Fruit fly (Drosophila melanogaster): ENCODE data around the gene CG12237.
A peak's percentile ranks its signal among the peaks of the same experiment; 100 is the strongest.

- TF ChIP-seq CG11902 (GFP tag; optimal IDR thresholded peaks at IDR 0.05) = no peak
- no peak for TF ChIP-seq Eip75B (GFP tag; optimal IDR thresholded peaks at IDR 0.05)
- TF ChIP-seq CG3032 (tag; optimal IDR thresholded peaks at IDR 0.05) = peak; percentile 6
- TF ChIP-seq CG1621 (tag; optimal IDR thresholded peaks at IDR 0.05) = peak; percentile 30
- TF ChIP-seq CG6163 (GFP tag; IDR thresholded peaks at IDR 0.05) = peak; percentile 48; the same call in 2 of the 3 replicates
- TF ChIP-seq Ets96B (tag; optimal IDR thresholded peaks at IDR 0.05) = no peak
- TF ChIP-seq CG11294 (GFP tag; IDR thresholded peaks at IDR 0.05) = no peak
- TF ChIP-seq CG15336 (GFP tag; IDR thresholded peaks at IDR 0.05) = 0 out of 2 replicates have a peak, but pooled peaks have one; percentile 12
These were observed 5.7 kb downstream of the CG12237 start for dm6 chrX:19637002-19637420.

Measured in whole organism, prepupa.